Worm (Caenorhabditis elegans) whole organism, L1 larva: ENCODE results near the gene srx-43.
A peak's percentile ranks its signal among the peaks of the same experiment; 100 is the strongest.

ENCODE experiments used
- F16B12.6 ChIP-seq: fragments of 150-350 bp; optimal IDR thresholded peaks from 2 replicates; lab custom pipeline; 2014; ENCODE audit warnings: missing biosample characterization, missing genetic modification characterization
- Y116A8C.19 ChIP-seq: sonication (generic microtip); optimal IDR thresholded peaks from 2 replicates; lab custom pipeline; 2016; ENCODE audit warnings: missing compliant biosample characterization, missing genetic modification characterization, borderline replicate concordance
- aha-1 ChIP-seq: fragments of 150-350 bp; optimal IDR thresholded peaks from 2 replicates; lab custom pipeline; 2014; ENCODE audit warnings: missing biosample characterization, missing genetic modification characterization
- ama-1 ChIP-seq: fragments of 150-350 bp; optimal IDR thresholded peaks from 2 replicates; lab custom pipeline; 2014
- ceh-82 ChIP-seq, 3 experiments: fragments of 150-350 bp in 1 of 3; sonication (generic microtip) in 2 of 3; optimal IDR thresholded peaks; 2 replicates each; lab custom pipeline; 2014 to 2017; ENCODE audit warnings: missing biosample characterization in 3 of 3, missing genetic modification characterization in 3 of 3
- ceh-90 ChIP-seq: sonication (generic microtip); optimal IDR thresholded peaks from 2 replicates; lab custom pipeline; 2016; ENCODE audit warnings: missing genetic modification characterization, missing compliant biosample characterization
- dsc-1 ChIP-seq: sonication (generic microtip); optimal IDR thresholded peaks from 2 replicates; lab custom pipeline; 2016; ENCODE audit warnings: mild to moderate bottlenecking, missing genetic modification characterization, missing compliant biosample characterization
- efl-1 ChIP-seq, 4 experiments: fragments of 150-350 bp; optimal IDR thresholded peaks in 3 of 4; peaks in 1 of 4; 1 replicate in 1 of 4; 2 replicates in 3 of 4; lab custom pipeline; 2014; ENCODE audit warnings: missing biosample characterization in 2 of 4, missing genetic modification characterization in 2 of 4, missing genetic modification reagents in 2 of 4
- efl-3 ChIP-seq: fragments of 200-800 bp; sonication (Bioruptor generic); optimal IDR thresholded peaks from 2 replicates; lab custom pipeline; 2018; ENCODE audit warnings: mild to moderate bottlenecking, missing genetic modification characterization, missing compliant biosample characterization
- egl-13 ChIP-seq: sonication (generic microtip); optimal IDR thresholded peaks from 2 replicates; lab custom pipeline; 2016; ENCODE audit warnings: missing genotype, missing genetic modification reagents, missing genetic modification characterization, missing compliant biosample characterization
- elt-2 ChIP-seq: sonication (generic microtip); optimal IDR thresholded peaks from 2 replicates; lab custom pipeline; 2016; ENCODE audit warnings: missing genetic modification characterization, mild to moderate bottlenecking, inconsistent platforms, missing compliant biosample characterization, missing genetic modification reagents
- elt-3 ChIP-seq, 6 experiments: fragments of 150-350 bp in 1 of 6; sonication (generic microtip); optimal IDR thresholded peaks; 2 replicates each; lab custom pipeline; 2017 to 2018; ENCODE audit warnings: missing biosample characterization in 6 of 6, missing genetic modification characterization in 6 of 6, inconsistent platforms in 1 of 6
- ets-5 ChIP-seq: fragments of 200-800 bp; sonication (Bioruptor generic); IDR thresholded peaks from 2 replicates; pipeline ENCODE4 v1.3.6; 2022; ENCODE audit warnings: missing genetic modification characterization, missing compliant biosample characterization
- fos-1 ChIP-seq: fragments of 150-350 bp; optimal IDR thresholded peaks from 2 replicates; lab custom pipeline; 2014; ENCODE audit warnings: missing biosample characterization, missing genetic modification characterization
- hpl-2 ChIP-seq: fragments of 150-350 bp; optimal IDR thresholded peaks from 2 replicates; lab custom pipeline; 2014; ENCODE audit warnings: missing biosample characterization, missing genetic modification reagents, missing genetic modification characterization
- lin-14 ChIP-seq: fragments of 200-800 bp; sonication (Bioruptor generic); optimal IDR thresholded peaks from 2 replicates; lab custom pipeline; 2018; ENCODE audit warnings: mild to moderate bottlenecking, missing genetic modification characterization, moderate library complexity, missing compliant biosample characterization
- lin-15B ChIP-seq: fragments of 150-350 bp; sonication (generic microtip); optimal IDR thresholded peaks from 3 replicates; lab custom pipeline; 2014; ENCODE audit warnings: missing biosample characterization, missing genetic modification characterization
- lin-35 ChIP-seq, 2 experiments: fragments of 150-350 bp; optimal IDR thresholded peaks; 2 replicates each; lab custom pipeline; 2014; ENCODE audit warnings: missing biosample characterization in 2 of 2, missing genetic modification characterization in 2 of 2, missing genetic modification reagents in 2 of 2
- lir-3 ChIP-seq: sonication (generic microtip); optimal IDR thresholded peaks from 2 replicates; lab custom pipeline; 2016; ENCODE audit warnings: mild to moderate bottlenecking, missing genetic modification characterization, moderate library complexity, missing compliant biosample characterization; ENCODE audit not compliant: poor library complexity
- mdl-1 ChIP-seq, 2 experiments: fragments of 150-350 bp; optimal IDR thresholded peaks; 2 replicates each; lab custom pipeline; 2014 to 2017; ENCODE audit warnings: missing biosample characterization in 2 of 2, missing genetic modification characterization in 2 of 2, inconsistent platforms in 1 of 2
- nhr-19 ChIP-seq: fragments of 200-800 bp; sonication (Bioruptor generic); conservative IDR thresholded peaks from 2 replicates; pipeline ENCODE4 v1.3.6; 2022; ENCODE audit warnings: missing genetic modification characterization, missing compliant biosample characterization
- nhr-20 ChIP-seq: sonication (generic microtip); optimal IDR thresholded peaks from 2 replicates; lab custom pipeline; 2016; ENCODE audit warnings: mild to moderate bottlenecking, missing genetic modification characterization, missing compliant biosample characterization
- nhr-47 ChIP-seq: sonication (generic microtip); optimal IDR thresholded peaks from 2 replicates; lab custom pipeline; 2016; ENCODE audit warnings: mild to moderate bottlenecking, missing genetic modification characterization, moderate library complexity, missing compliant biosample characterization
- nhr-71 ChIP-seq: sonication (generic microtip); optimal IDR thresholded peaks from 2 replicates; lab custom pipeline; 2016; ENCODE audit warnings: mild to moderate bottlenecking, missing genetic modification characterization, moderate library complexity, missing compliant biosample characterization
- nhr-76 ChIP-seq: sonication (generic microtip); optimal IDR thresholded peaks from 2 replicates; lab custom pipeline; 2017; ENCODE audit warnings: missing biosample characterization, missing genetic modification characterization
- nhr-84 ChIP-seq: sonication (generic microtip); optimal IDR thresholded peaks from 2 replicates; lab custom pipeline; 2017; ENCODE audit warnings: missing biosample characterization, missing genetic modification characterization
- nhr-85 ChIP-seq: sonication (generic microtip); peaks from one replicate; lab custom pipeline; 2016; ENCODE audit warnings: missing genetic modification characterization, inconsistent platforms, missing compliant biosample characterization
- nhr-90 ChIP-seq: sonication (generic microtip); optimal IDR thresholded peaks from 2 replicates; lab custom pipeline; 2016; ENCODE audit warnings: mild to moderate bottlenecking, missing genetic modification characterization, missing compliant biosample characterization; ENCODE audit not compliant: poor library complexity
- pax-3 ChIP-seq: fragments of 200-800 bp; sonication (Bioruptor generic); optimal IDR thresholded peaks from 2 replicates; lab custom pipeline; 2018; ENCODE audit warnings: mild to moderate bottlenecking, missing genetic modification characterization, moderate library complexity, missing compliant biosample characterization
- sox-4 ChIP-seq: sonication (generic microtip); optimal IDR thresholded peaks from 2 replicates; lab custom pipeline; 2016; ENCODE audit warnings: missing genetic modification characterization, missing compliant biosample characterization
- sup-37 ChIP-seq: fragments of 200-800 bp; sonication (Bioruptor generic); optimal IDR thresholded peaks from 2 replicates; lab custom pipeline; 2018; ENCODE audit warnings: mild to moderate bottlenecking, missing genetic modification characterization, missing compliant biosample characterization
- tbx-2 ChIP-seq: sonication (generic microtip); optimal IDR thresholded peaks from 2 replicates; lab custom pipeline; 2016; ENCODE audit warnings: missing genetic modification characterization, missing compliant biosample characterization
- unc-30 ChIP-seq: sonication (generic microtip); optimal IDR thresholded peaks from 2 replicates; lab custom pipeline; 2017; ENCODE audit warnings: missing biosample characterization, missing genetic modification characterization
- vab-15 ChIP-seq: sonication (generic microtip); optimal IDR thresholded peaks from 2 replicates; lab custom pipeline; 2017; ENCODE audit warnings: missing genotype, mild to moderate bottlenecking, missing genetic modification characterization, missing compliant biosample characterization
- ztf-11 ChIP-seq, 2 experiments: sonication (generic microtip); optimal IDR thresholded peaks; 2 replicates each; lab custom pipeline; 2016 to 2017; ENCODE audit warnings: missing genetic modification characterization in 2 of 2, missing biosample characterization in 1 of 2, missing compliant biosample characterization in 1 of 2

srx-43 gene

DNA sequence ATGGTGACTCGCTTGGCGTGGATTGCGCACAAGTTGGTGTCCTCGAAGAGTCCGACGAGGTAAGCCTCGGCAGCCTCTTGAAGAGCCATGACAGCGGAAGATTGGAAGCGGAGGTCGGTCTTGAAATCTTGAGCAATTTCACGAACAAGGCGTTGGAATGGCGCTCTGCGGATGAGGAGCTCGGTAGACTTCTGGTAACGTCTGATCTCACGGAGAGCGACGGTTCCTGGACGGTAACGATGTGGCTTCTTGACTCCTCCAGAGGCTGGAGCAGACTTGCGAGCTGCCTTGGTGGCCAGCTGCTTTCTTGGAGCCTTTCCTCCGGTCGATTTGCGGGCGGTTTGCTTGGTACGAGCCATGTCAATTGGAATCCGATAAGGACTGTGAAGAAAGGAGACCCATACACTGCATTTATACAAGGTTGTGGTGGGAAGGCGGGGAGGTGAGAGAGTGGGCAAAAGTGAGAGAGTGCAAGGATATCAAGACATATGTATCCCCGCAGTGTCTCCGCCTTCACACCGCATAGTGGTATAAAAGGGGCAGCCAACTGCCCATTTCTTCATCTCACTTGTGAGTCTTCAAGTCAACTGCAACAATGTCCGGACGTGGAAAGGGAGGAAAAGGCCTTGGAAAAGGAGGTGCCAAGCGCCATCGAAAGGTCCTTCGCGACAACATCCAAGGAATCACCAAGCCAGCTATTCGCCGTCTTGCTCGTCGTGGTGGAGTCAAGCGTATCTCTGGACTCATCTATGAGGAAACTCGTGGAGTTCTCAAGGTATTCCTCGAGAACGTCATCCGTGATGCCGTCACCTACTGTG lies 24.4 kb downstream of the srx-43 start, which contains the start of the genes his-2 and his-1:
Gene his-2, minus strand, starts transcription at position 359 of the 818 bp plus-strand sequence.
Gene his-1, plus strand, starts transcription at position 596 of the 818 bp plus-strand sequence.
- TF ChIP-seq nhr-85 (peak; percentile 74), ztf-11 (tag; optimal IDR thresholded peaks at IDR 0.05; lab: Kevin White, UChicago) (peak in 1 of 2 experiments; percentile 63), lin-14 (GFP tag; lab: Kevin White, UChicago) (peak; percentile 11), nhr-47 (tag; lab: Kevin White, UChicago) (peak; percentile 11)

DNA sequence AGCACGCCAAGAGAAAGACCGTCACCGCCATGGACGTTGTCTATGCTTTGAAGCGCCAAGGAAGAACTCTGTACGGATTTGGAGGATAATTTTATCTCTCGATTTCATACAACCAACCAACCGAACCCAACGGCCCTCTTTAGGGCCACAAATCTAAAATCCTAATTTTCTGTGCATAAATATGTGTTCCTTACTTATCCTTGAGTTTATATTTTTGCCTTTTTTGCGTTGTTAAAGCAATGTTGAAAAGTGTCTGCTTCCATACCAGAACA lies 24.9 kb downstream of the srx-43 start:
- TF ChIP-seq dsc-1 (tag; lab: Kevin White, UChicago) = no peak

DNA sequence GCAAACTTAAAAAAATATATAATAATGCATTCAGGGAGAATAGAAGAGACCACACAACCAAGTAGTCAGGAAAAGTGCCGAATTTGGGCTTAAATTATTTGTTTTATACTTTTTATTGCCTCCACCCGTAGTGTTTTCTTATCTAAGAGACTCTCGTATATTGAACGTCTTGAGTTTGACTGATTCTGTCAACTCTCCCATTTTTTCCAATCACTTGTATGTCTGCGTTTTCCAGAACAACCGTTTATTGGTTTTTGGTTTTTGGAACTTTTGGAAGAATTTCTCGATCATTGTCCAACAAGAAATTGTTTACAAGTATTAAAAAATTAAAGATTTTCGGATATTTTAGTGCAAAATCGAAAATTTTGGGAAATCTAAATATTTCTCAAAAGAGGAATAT lies 25.9 kb downstream of the srx-43 start:
- peak; percentile 50 for TF ChIP-seq elt-2 (tag; lab: Kevin White, UChicago)
- TF ChIP-seq sup-37 (GFP tag; lab: Kevin White, UChicago) = no peak
- TF ChIP-seq nhr-71 (tag; lab: Kevin White, UChicago) = peak; percentile 5
- TF ChIP-seq lir-3 (tag; lab: Kevin White, UChicago) = no peak
- no peak for TF ChIP-seq nhr-84 (tag; lab: Kevin White, UChicago)
- no peak for TF ChIP-seq fos-1 (tag; lab: Kevin White, UChicago)
- no peak for TF ChIP-seq unc-30
- TF ChIP-seq ceh-82 (tag; optimal IDR thresholded peaks at IDR 0.05; lab: Kevin White, UChicago) = no peak
- TF ChIP-seq lin-15B (tag; lab: Kevin White, UChicago) = no peak
- no peak for TF ChIP-seq aha-1 (tag; lab: Kevin White, UChicago)

DNA sequence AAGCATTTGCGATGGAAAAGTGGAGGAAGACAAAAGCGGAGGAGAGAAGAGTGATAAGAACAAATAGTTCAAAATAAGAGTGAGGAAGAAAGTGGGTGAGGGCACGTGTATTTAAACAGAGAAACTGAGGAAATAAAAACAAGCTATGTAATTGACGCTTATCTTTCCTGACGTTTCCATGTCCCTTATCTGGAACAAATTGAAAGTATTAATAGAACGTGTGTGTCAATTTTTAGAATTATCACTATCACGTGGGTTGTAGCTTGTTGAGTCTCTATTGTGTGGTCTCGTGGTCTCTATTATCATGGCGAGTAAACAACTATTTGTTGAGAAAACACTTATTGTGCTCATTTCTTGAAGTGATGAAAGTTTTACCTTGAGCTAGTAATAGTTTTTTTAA lies 28.1 kb downstream of the srx-43 start, which contains the start of gene T10C6.15:
Gene T10C6.15, minus strand, starts transcription at position 104 of the 400 bp plus-strand sequence.
- TF ChIP-seq ama-1 (lab: Kevin White, UChicago) (no peak), efl-3 (GFP tag; lab: Kevin White, UChicago) (no peak), Y116A8C.19 (tag; lab: Kevin White, UChicago) (no peak), lin-35 (GFP tag; optimal IDR thresholded peaks at IDR 0.05; lab: Kevin White, UChicago) (peak in 1 of 2 experiments; percentile 76), hpl-2 (GFP tag; lab: Kevin White, UChicago) (peak; percentile 58), elt-2 (tag; lab: Kevin White, UChicago) (peak; percentile 99), ets-5 (GFP tag; lab: Robert Waterston, UW) (no peak), efl-1 (optimal IDR thresholded peaks at IDR 0.05; lab: Kevin White, UChicago) (no peak), efl-1 (GFP tag; optimal IDR thresholded peaks at IDR 0.05 in 1 of 2; lab: Kevin White, UChicago) (peak in 1 of 2 experiments; percentile 87), nhr-90 (tag; lab: Kevin White, UChicago) (peak; percentile 63), pax-3 (tag; lab: Kevin White, UChicago) (peak; percentile 49), sox-4 (tag; lab: Kevin White, UChicago) (no peak), tbx-2 (tag; lab: Kevin White, UChicago) (no peak), egl-13 (no peak), nhr-19 (GFP tag; lab: Robert Waterston, UW) (peak; percentile 32), F16B12.6 (tag; lab: Kevin White, UChicago) (no peak), nhr-76 (tag; lab: Kevin White, UChicago) (no peak), ztf-11 (tag; optimal IDR thresholded peaks at IDR 0.05; lab: Kevin White, UChicago) (no peak), ceh-90 (no peak), mdl-1 (tag; optimal IDR thresholded peaks at IDR 0.05; lab: Kevin White, UChicago) (peak in 1 of 2 experiments; percentile 50), elt-3 (tag; optimal IDR thresholded peaks at IDR 0.05; lab: Kevin White, UChicago) (no peak), nhr-85 (peak; percentile 30), vab-15 (tag; lab: Kevin White, UChicago) (no peak), aha-1 (tag; lab: Kevin White, UChicago) (no peak), nhr-20 (tag; lab: Kevin White, UChicago) (peak; percentile 67), nhr-71 (tag; lab: Kevin White, UChicago) (peak; percentile 68)
